Fruit fly (Drosophila melanogaster): Measurements from ENCODE around the gene CG5850.
A peak's percentile ranks its signal among the peaks of the same experiment; 100 is the strongest.

CG5850 gene

dm6 chr2L:9963603-9964042, at the start of gene CG5850:
Gene CG5850, minus strand, starts transcription at chr2L:9963949.
- TF ChIP-seq CTCF (optimal IDR thresholded peaks at IDR 0.05) (no peak), CG8478 (optimal IDR thresholded peaks at IDR 0.05) (no peak)

dm6 chr2L:10009800-10010658, 46.3 kb upstream of the CG5850 start:
- no peak for TF ChIP-seq CG8478 (optimal IDR thresholded peaks at IDR 0.05)

dm6 chr2L:10009293-10009695, 45.5 kb upstream of the CG5850 start, which contains the start of gene Trp1:
Gene Trp1, plus strand, starts transcription at chr2L:10009381.
- TF ChIP-seq CG8478 (optimal IDR thresholded peaks at IDR 0.05): no peak
- peak in 1 of 2 experiments; percentile 43 for TF ChIP-seq CTCF (optimal IDR thresholded peaks at IDR 0.05)

- no peak for TF ChIP-seq CG8478 (optimal IDR thresholded peaks at IDR 0.05)
- no peak for TF ChIP-seq CTCF (optimal IDR thresholded peaks at IDR 0.05)
These were observed 40.8 kb upstream of the CG5850 start for dm6 chr2L:10004574-10004973.

dm6 chr2L:10003593-10003992, 39.8 kb upstream of the CG5850 start, which contains the start of gene Ndf:
Gene Ndf, plus strand, starts transcription at chr2L:10003832.
- TF ChIP-seq CTCF (optimal IDR thresholded peaks at IDR 0.05) (peak in 1 of 2 experiments; percentile 20), CG8478 (optimal IDR thresholded peaks at IDR 0.05) (no peak)

dm6 chr2L:10002408-10003358, 38.9 kb upstream of the CG5850 start, which contains the start of the genes CG31875 and SoYb:
Gene CG31875, minus strand, starts transcription at chr2L:10002736.
Gene SoYb, minus strand, starts transcription at chr2L:10002736.
- TF ChIP-seq CG8478 (optimal IDR thresholded peaks at IDR 0.05) (no peak), CTCF (optimal IDR thresholded peaks at IDR 0.05) (no peak)

- TF ChIP-seq CG8478 (optimal IDR thresholded peaks at IDR 0.05): no peak
- TF ChIP-seq CTCF (optimal IDR thresholded peaks at IDR 0.05): no peak
These were observed 32.8 kb upstream of the CG5850 start for dm6 chr2L:9996553-9996952.

- TF ChIP-seq CG8478 (optimal IDR thresholded peaks at IDR 0.05) (no peak), CTCF (optimal IDR thresholded peaks at IDR 0.05) (no peak)
These were observed 30.6 kb upstream of the CG5850 start for dm6 chr2L:9994382-9994781.

- TF ChIP-seq CTCF (optimal IDR thresholded peaks at IDR 0.05) (no peak), CG8478 (optimal IDR thresholded peaks at IDR 0.05) (no peak)
These were observed 26.2 kb upstream of the CG5850 start for dm6 chr2L:9989846-9990506.

- TF ChIP-seq CTCF (optimal IDR thresholded peaks at IDR 0.05): no peak
- no peak for TF ChIP-seq CG8478 (optimal IDR thresholded peaks at IDR 0.05)
These were observed 25.5 kb upstream of the CG5850 start for dm6 chr2L:9989275-9989674.

- TF ChIP-seq CTCF (optimal IDR thresholded peaks at IDR 0.05) (no peak), CG8478 (optimal IDR thresholded peaks at IDR 0.05) (no peak)
These were observed 24.6 kb upstream of the CG5850 start for dm6 chr2L:9988201-9988990.

- TF ChIP-seq CTCF (optimal IDR thresholded peaks at IDR 0.05) (no peak), CG8478 (optimal IDR thresholded peaks at IDR 0.05) (no peak)
These were observed 22.9 kb upstream of the CG5850 start for dm6 chr2L:9986402-9987350.

Data from S2 (cell line).